Fruit fly (Drosophila melanogaster) whole organism, embryonic: ENCODE measurements around the gene CG15891.
A peak's percentile ranks its signal among the peaks of the same experiment; 100 is the strongest.

Experiments
- Antp ChIP-seq: fragments of 200-800 bp; sonication (Bioruptor generic); optimal IDR thresholded peaks from 3 replicates; lab custom pipeline; 2016; ENCODE audit warnings: missing biosample characterization, missing genetic modification characterization
- Asciz ChIP-seq: fragments of 200-800 bp; sonication (Bioruptor generic); optimal IDR thresholded peaks from 2 replicates; lab custom pipeline; 2017; ENCODE audit warnings: missing biosample characterization, mild to moderate bottlenecking, missing genetic modification characterization, missing genetic modification reagents
- CG10565 ChIP-seq: fragments of 200-800 bp; sonication (Bioruptor generic); optimal IDR thresholded peaks from 3 replicates; lab custom pipeline; 2016; ENCODE audit warnings: missing biosample characterization, mild to moderate bottlenecking, missing genetic modification characterization
- CG10959 ChIP-seq: fragments of 200-800 bp; sonication (Bioruptor generic); IDR thresholded peaks from 2 replicates; pipeline ENCODE4 v1.3.6; 2022; ENCODE audit warnings: missing biosample characterization, missing genetic modification characterization
- CG10979 ChIP-seq: fragments of 200-800 bp; sonication (Bioruptor generic); optimal IDR thresholded peaks from 2 replicates; lab custom pipeline; 2018; ENCODE audit warnings: missing biosample characterization, mild to moderate bottlenecking, missing genetic modification characterization, moderate library complexity
- CG1233 ChIP-seq: fragments of 200-800 bp; sonication (Bioruptor generic); optimal IDR thresholded peaks from 4 replicates; lab custom pipeline; 2018; ENCODE audit warnings: missing biosample characterization, mild to moderate bottlenecking, missing genetic modification characterization
- CG12744 ChIP-seq: fragments of 200-800 bp; sonication (Bioruptor generic); optimal IDR thresholded peaks from 2 replicates; lab custom pipeline; 2016; ENCODE audit warnings: missing biosample characterization, missing genetic modification characterization
- CG13624 ChIP-seq: fragments of 200-800 bp; sonication (Bioruptor generic); optimal IDR thresholded peaks from 2 replicates; lab custom pipeline; 2016; ENCODE audit warnings: missing biosample characterization, missing genetic modification characterization
- CG14710 ChIP-seq: fragments of 200-800 bp; sonication (Bioruptor generic); optimal IDR thresholded peaks from 3 replicates; lab custom pipeline; 2019; ENCODE audit warnings: missing biosample characterization, mild to moderate bottlenecking, missing genetic modification characterization, moderate library complexity
- CG15073 ChIP-seq: fragments of 200-800 bp; sonication (Bioruptor generic); optimal IDR thresholded peaks from 2 replicates; lab custom pipeline; 2016; ENCODE audit warnings: missing biosample characterization, missing genetic modification characterization
- CG16863 ChIP-seq: fragments of 200-800 bp; sonication (Bioruptor generic); optimal IDR thresholded peaks from 3 replicates; lab custom pipeline; 2016; ENCODE audit warnings: missing biosample characterization, missing genetic modification characterization
- CG18011 ChIP-seq: fragments of 200-800 bp; sonication (Bioruptor generic); optimal IDR thresholded peaks from 2 replicates; lab custom pipeline; 2017; ENCODE audit warnings: missing biosample characterization, missing genetic modification characterization, mild to moderate bottlenecking, moderate library complexity, missing genotype
- CG1832 ChIP-seq: fragments of 200-800 bp; sonication (Bioruptor generic); optimal IDR thresholded peaks from 2 replicates; lab custom pipeline; 2017; ENCODE audit warnings: missing biosample characterization, mild to moderate bottlenecking, missing genetic modification characterization, inconsistent platforms
- CG2199 ChIP-seq: fragments of 200-800 bp; sonication (Bioruptor generic); IDR thresholded peaks from 3 replicates; pipeline ENCODE4 v1.3.6; 2022; ENCODE audit warnings: missing biosample characterization, missing genetic modification characterization
- CG30020 ChIP-seq: fragments of 200-800 bp; optimal IDR thresholded peaks from 2 replicates; lab custom pipeline; 2019; ENCODE audit warnings: missing biosample characterization, mild to moderate bottlenecking, missing genetic modification characterization, moderate library complexity
- CG31224 ChIP-seq: fragments of 200-800 bp; sonication (Bioruptor generic); IDR thresholded peaks from 2 replicates; pipeline ENCODE4 v1.3.6; 2022; ENCODE audit warnings: missing biosample characterization, missing genetic modification characterization
- CG33213 ChIP-seq: fragments of 200-800 bp; sonication (Bioruptor generic); optimal IDR thresholded peaks from 3 replicates; lab custom pipeline; 2016; ENCODE audit warnings: missing biosample characterization, missing genetic modification characterization
- CG34422 ChIP-seq: fragments of 200-800 bp; sonication (Bioruptor generic); IDR thresholded peaks from 3 replicates; pipeline ENCODE4 v1.3.6; 2022; ENCODE audit warnings: missing biosample characterization, missing genetic modification characterization
- CG4707 ChIP-seq: fragments of 200-800 bp; sonication (Bioruptor generic); optimal IDR thresholded peaks from 2 replicates; lab custom pipeline; 2018; ENCODE audit warnings: missing biosample characterization, mild to moderate bottlenecking, missing genetic modification characterization, moderate library complexity
- CG4820 ChIP-seq: fragments of 200-800 bp; sonication (Bioruptor generic); optimal IDR thresholded peaks from 3 replicates; lab custom pipeline; 2016; ENCODE audit warnings: missing biosample characterization, missing genetic modification characterization
- CG8359 ChIP-seq: fragments of 200-800 bp; sonication (Bioruptor generic); optimal IDR thresholded peaks from 2 replicates; lab custom pipeline; 2017; ENCODE audit warnings: missing biosample characterization, mild to moderate bottlenecking, missing genetic modification characterization, borderline replicate concordance
- Camta ChIP-seq: fragments of 200-800 bp; sonication (Bioruptor generic); optimal IDR thresholded peaks from 2 replicates; lab custom pipeline; 2016; ENCODE audit warnings: missing biosample characterization, missing genetic modification characterization
- CkIIα-i1 ChIP-seq: fragments of 200-800 bp; sonication (Bioruptor generic); IDR thresholded peaks from 2 replicates; pipeline ENCODE4 v1.3.6; 2022; ENCODE audit warnings: missing biosample characterization, missing genetic modification characterization
- Deaf1 ChIP-seq: fragments of 200-800 bp; optimal IDR thresholded peaks from 3 replicates; lab custom pipeline; 2019; ENCODE audit warnings: missing biosample characterization, mild to moderate bottlenecking, missing genetic modification characterization, moderate library complexity
- Dfd ChIP-seq, 2 experiments: fragments of >200 bp; optimal IDR thresholded peaks; 2 replicates each; lab custom pipeline; 2017; ENCODE audit warnings: missing biosample characterization in 2 of 2, missing genetic modification characterization in 2 of 2
- Doc3 ChIP-seq: fragments of 200-800 bp; sonication (Bioruptor generic); IDR thresholded peaks from 3 replicates; pipeline ENCODE4 v1.3.6; 2022; ENCODE audit warnings: missing biosample characterization, missing genetic modification characterization; ENCODE audit not compliant: partially characterized antibody
- Ets97D ChIP-seq: fragments of 200-800 bp; sonication (Bioruptor generic); optimal IDR thresholded peaks from 3 replicates; lab custom pipeline; 2016; ENCODE audit warnings: missing biosample characterization, missing genetic modification characterization
- Fer1 ChIP-seq: fragments of 200-800 bp; sonication (Bioruptor generic); optimal IDR thresholded peaks from 2 replicates; lab custom pipeline; 2017; ENCODE audit warnings: missing biosample characterization, mild to moderate bottlenecking, missing genetic modification characterization
- Fer3 ChIP-seq: fragments of 200-800 bp; sonication (Bioruptor generic); optimal IDR thresholded peaks from 2 replicates; lab custom pipeline; 2018; ENCODE audit warnings: missing biosample characterization, mild to moderate bottlenecking, missing genetic modification characterization, moderate library complexity
- GATAe ChIP-seq: fragments of 200-800 bp; sonication (Bioruptor generic); conservative IDR thresholded peaks from 2 replicates; pipeline ENCODE4 v1.3.6; 2022; ENCODE audit warnings: missing biosample characterization, missing genetic modification characterization
- Mad ChIP-seq: fragments of 200-800 bp; sonication (Bioruptor generic); optimal IDR thresholded peaks from 2 replicates; lab custom pipeline; 2016; ENCODE audit warnings: missing biosample characterization, missing genetic modification characterization
- Side ChIP-seq: fragments of 200-800 bp; sonication (Bioruptor generic); optimal IDR thresholded peaks from 2 replicates; lab custom pipeline; 2016; ENCODE audit warnings: missing biosample characterization, missing genetic modification characterization
- ase ChIP-seq: fragments of 200-800 bp; sonication (Bioruptor generic); IDR thresholded peaks from 3 replicates; pipeline ENCODE4 v1.3.6; 2022; ENCODE audit warnings: missing biosample characterization, missing genetic modification characterization
- ash1 ChIP-seq: fragments of 200-800 bp; sonication (Bioruptor generic); optimal IDR thresholded peaks from 2 replicates; lab custom pipeline; 2018; ENCODE audit warnings: missing biosample characterization, mild to moderate bottlenecking, missing genetic modification characterization
- cas ChIP-seq: fragments of 200-800 bp; sonication (Bioruptor generic); IDR thresholded peaks from 2 replicates; pipeline ENCODE4 v1.3.6; 2022; ENCODE audit warnings: missing biosample characterization, missing genetic modification characterization
- cato ChIP-seq: fragments of 200-800 bp; sonication (Bioruptor generic); optimal IDR thresholded peaks from 2 replicates; lab custom pipeline; 2016; ENCODE audit warnings: missing biosample characterization, missing genetic modification characterization, borderline replicate concordance
- chinmo ChIP-seq: fragments of 200-800 bp; sonication (Bioruptor generic); IDR thresholded peaks from 4 replicates; pipeline ENCODE4 v1.3.6; 2022; ENCODE audit warnings: missing biosample characterization, missing genetic modification characterization; ENCODE audit not compliant: partially characterized antibody
- corto ChIP-seq: fragments of 200-800 bp; sonication (Bioruptor generic); optimal IDR thresholded peaks from 2 replicates; lab custom pipeline; 2016; ENCODE audit warnings: missing biosample characterization, mild to moderate bottlenecking, missing genetic modification characterization, moderate library complexity
- croc ChIP-seq: fragments of 200-800 bp; sonication (Bioruptor generic); conservative IDR thresholded peaks from 3 replicates; pipeline ENCODE4 v1.3.6; 2022; ENCODE audit warnings: missing biosample characterization, missing genetic modification characterization
- da ChIP-seq: fragments of 200-800 bp; sonication (Bioruptor generic); optimal IDR thresholded peaks from 2 replicates; lab custom pipeline; 2016; ENCODE audit warnings: missing biosample characterization, missing genetic modification characterization
- disco-r ChIP-seq: fragments of 200-800 bp; sonication (Bioruptor generic); optimal IDR thresholded peaks from 2 replicates; lab custom pipeline; 2016; ENCODE audit warnings: missing biosample characterization, missing genetic modification characterization
- gfzf ChIP-seq: fragments of 200-800 bp; sonication (Bioruptor generic); optimal IDR thresholded peaks from 2 replicates; lab custom pipeline; 2016; ENCODE audit warnings: missing biosample characterization, mild to moderate bottlenecking, missing genetic modification characterization, moderate library complexity
- kay ChIP-seq: fragments of 200-800 bp; sonication (Bioruptor generic); optimal IDR thresholded peaks from 2 replicates; lab custom pipeline; 2016; ENCODE audit warnings: missing biosample characterization, missing genetic modification characterization
- klu ChIP-seq: fragments of 200-800 bp; sonication (Bioruptor generic); IDR thresholded peaks from 2 replicates; pipeline ENCODE4 v1.3.6; 2022; ENCODE audit warnings: missing biosample characterization, missing genetic modification characterization
- lilli ChIP-seq: fragments of 200-800 bp; sonication (Bioruptor generic); optimal IDR thresholded peaks from 3 replicates; lab custom pipeline; 2016; ENCODE audit warnings: missing biosample characterization, missing genetic modification characterization
- oc ChIP-seq: fragments of 200-800 bp; sonication (Bioruptor generic); optimal IDR thresholded peaks from 2 replicates; lab custom pipeline; 2018; ENCODE audit warnings: missing biosample characterization, mild to moderate bottlenecking, missing genetic modification characterization, moderate library complexity
- repo ChIP-seq: fragments of 200-800 bp; sonication (Bioruptor generic); optimal IDR thresholded peaks from 2 replicates; lab custom pipeline; 2016; ENCODE audit warnings: missing biosample characterization, missing genetic modification characterization
- seq ChIP-seq: fragments of 200-800 bp; sonication (Bioruptor generic); IDR thresholded peaks from 2 replicates; pipeline ENCODE4 v1.3.6; 2022; ENCODE audit warnings: missing biosample characterization, missing genetic modification characterization
- sim ChIP-seq: fragments of 200-800 bp; sonication (Bioruptor generic); IDR thresholded peaks from 2 replicates; pipeline ENCODE4 v1.3.6; 2022; ENCODE audit warnings: missing biosample characterization, missing genetic modification characterization
- ttk ChIP-seq: fragments of 200-800 bp; sonication (Bioruptor generic); IDR thresholded peaks from 2 replicates; pipeline ENCODE4 v2.1.2; 2022; ENCODE audit warnings: missing biosample characterization, missing genetic modification characterization
- usp ChIP-seq: fragments of >200 bp; optimal IDR thresholded peaks from 2 replicates; lab custom pipeline; 2017; ENCODE audit warnings: missing biosample characterization, missing genetic modification characterization

Gene CG15891

DNA sequence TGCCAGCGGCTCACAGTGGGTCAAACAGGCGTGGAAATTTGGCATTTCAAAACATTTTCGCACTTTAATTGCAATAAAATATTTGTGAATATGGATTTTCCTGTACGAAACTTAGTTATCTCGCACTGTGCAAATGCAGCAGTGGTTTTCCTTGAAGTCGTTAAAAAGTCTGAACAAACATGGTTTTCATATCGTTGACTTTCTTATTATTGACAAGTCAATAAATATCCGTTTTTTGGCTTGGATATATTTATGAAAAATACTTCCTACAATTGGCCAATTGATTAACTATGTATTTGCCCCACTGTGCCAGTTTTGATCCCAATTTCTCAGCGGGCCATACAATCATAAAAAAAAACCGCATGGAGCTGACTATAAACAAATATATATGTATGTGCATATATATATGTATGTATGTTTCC, 29.7 kb downstream of the CG15891 start (continued):
- TF ChIP-seq corto (peak; percentile 33), GATAe (GFP tag; lab: Robert Waterston, UW) (peak; percentile 76), CG1832 (GFP tag; lab: Kevin White, UChicago) (no peak), Deaf1 (peak; percentile 76), Side (GFP tag; lab: Kevin White, UChicago) (peak; percentile 93), gfzf (peak; percentile 4), sim (GFP tag; lab: Robert Waterston, UW) (peak; percentile 87), ash1 (GFP tag; lab: Kevin White, UChicago) (no peak), usp (GFP tag; lab: Kevin White, UChicago) (no peak), CG4707 (GFP tag; lab: Kevin White, UChicago) (peak; percentile 91), CG16863 (GFP tag; lab: Kevin White, UChicago) (peak; percentile 97), cas (GFP tag; lab: Robert Waterston, UW) (peak; percentile 90), CG1233 (GFP tag; lab: Kevin White, UChicago) (peak; percentile 91), da (GFP tag; lab: Kevin White, UChicago) (peak; percentile 89), CG18011 (GFP tag; lab: Kevin White, UChicago) (peak; percentile 82), Asciz (GFP tag; lab: Kevin White, UChicago) (peak; percentile 97), disco-r (peak; percentile 93), ttk (GFP tag; lab: Robert Waterston, UW) (peak; percentile 96), CG33213 (GFP tag; lab: Kevin White, UChicago) (peak; percentile 92), CG13624 (GFP tag; lab: Kevin White, UChicago) (peak; percentile 92), CG10979 (tag; lab: Kevin White, UChicago) (peak; percentile 95), croc (peak; percentile 94), CG8359 (GFP tag; lab: Kevin White, UChicago) (peak; percentile 87), CG4820 (GFP tag; lab: Kevin White, UChicago) (peak; percentile 96), CG31224 (GFP tag; lab: Robert Waterston, UW) (peak; percentile 81), Fer3 (peak; percentile 91), Antp (GFP tag; lab: Kevin White, UChicago) (peak; percentile 96), Fer1 (GFP tag; lab: Kevin White, UChicago) (peak; percentile 94), CG10959 (GFP tag; lab: Robert Waterston, UW) (peak; percentile 90), seq (GFP tag; lab: Robert Waterston, UW) (peak; percentile 97), repo (GFP tag; lab: Kevin White, UChicago) (peak; percentile 94), CG15073 (GFP tag; lab: Kevin White, UChicago) (peak; percentile 82), klu (GFP tag; lab: Robert Waterston, UW) (peak; percentile 84), Mad (GFP tag; lab: Kevin White, UChicago) (peak; percentile 95), Ets97D (GFP tag; lab: Kevin White, UChicago) (peak; percentile 84), Dfd (GFP tag; optimal IDR thresholded peaks at IDR 0.05; lab: Kevin White, UChicago) (no peak), CG14710 (tag; lab: Kevin White, UChicago) (peak; percentile 91), chinmo (no peak), CG12744 (GFP tag; lab: Kevin White, UChicago) (peak; percentile 84), CG10565 (peak; percentile 87), Camta (peak; percentile 96), CkIIα-i1 (peak; percentile 70; the same call in 1 of the 2 replicates), oc (tag; lab: Kevin White, UChicago) (peak; percentile 95), CG2199 (peak; percentile 81; the same call in 2 of the 3 replicates), kay (GFP tag; lab: Kevin White, UChicago) (peak; percentile 92), ase (GFP tag; lab: Robert Waterston, UW) (peak; percentile 94), CG30020 (peak; percentile 76), cato (GFP tag; lab: Kevin White, UChicago) (peak; percentile 95), Doc3 (GFP tag; lab: Robert Waterston, UW) (no peak), CG34422 (GFP tag; lab: Robert Waterston, UW) (peak; percentile 96), lilli (GFP tag; lab: Kevin White, UChicago) (peak; percentile 96)
